Worm (Caenorhabditis elegans) whole organism, early embryonic: ENCODE results near the gene ftr-1.

ENCODE experiments used
- B0310.2 ChIP-seq: sonication (generic microtip); optimal IDR thresholded peaks from 2 replicates; lab custom pipeline; 2016; ENCODE audit warnings: mild to moderate bottlenecking, missing genetic modification characterization, missing compliant biosample characterization
- F13C5.2 ChIP-seq: sonication (generic microtip); optimal IDR thresholded peaks from 2 replicates; lab custom pipeline; 2017; ENCODE audit warnings: mild to moderate bottlenecking, missing genetic modification characterization, inconsistent platforms, missing compliant biosample characterization
- aly-1 ChIP-seq: sonication (generic microtip); optimal IDR thresholded peaks from 2 replicates; lab custom pipeline; 2016; ENCODE audit warnings: missing genetic modification characterization, missing compliant biosample characterization
- ama-1 ChIP-seq: fragments of 150-350 bp; optimal IDR thresholded peaks from 2 replicates; lab custom pipeline; 2014
- ceh-13 ChIP-seq: fragments of 200-800 bp; sonication (Bioruptor generic); optimal IDR thresholded peaks from 2 replicates; lab custom pipeline; 2018; ENCODE audit warnings: mild to moderate bottlenecking, missing genetic modification characterization, missing compliant biosample characterization
- ceh-36 ChIP-seq: sonication (generic microtip); optimal IDR thresholded peaks from 2 replicates; lab custom pipeline; 2016; ENCODE audit warnings: missing genetic modification characterization, inconsistent platforms, missing compliant biosample characterization
- ets-7 ChIP-seq: sonication (generic microtip); optimal IDR thresholded peaks from 2 replicates; lab custom pipeline; 2016; ENCODE audit warnings: missing genotype, missing genetic modification characterization, missing compliant biosample characterization
- flt-1 ChIP-seq: fragments of 200-800 bp; sonication (Bioruptor generic); IDR thresholded peaks from 2 replicates; pipeline ENCODE4 v1.3.6; 2022; ENCODE audit warnings: missing genetic modification characterization, missing compliant biosample characterization
- hmbx-1 ChIP-seq: sonication (generic microtip); optimal IDR thresholded peaks from 2 replicates; lab custom pipeline; 2016; ENCODE audit warnings: mild to moderate bottlenecking, missing genetic modification characterization, missing compliant biosample characterization
- hmg-4 ChIP-seq: fragments of 200-800 bp; sonication (Bioruptor generic); optimal IDR thresholded peaks from 2 replicates; lab custom pipeline; 2018; ENCODE audit warnings: mild to moderate bottlenecking, missing genetic modification characterization, missing compliant biosample characterization
- hnd-1 ChIP-seq: sonication (generic microtip); optimal IDR thresholded peaks from 2 replicates; lab custom pipeline; 2016; ENCODE audit warnings: missing genetic modification characterization, missing compliant biosample characterization
- pes-1 ChIP-seq: fragments of 200-800 bp; sonication (Bioruptor generic); IDR thresholded peaks from 2 replicates; pipeline ENCODE4 v1.3.6; 2022; ENCODE audit warnings: missing genetic modification reagents, missing genetic modification characterization, missing compliant biosample characterization
- scrt-1 ChIP-seq: fragments of 200-800 bp; sonication (Bioruptor generic); IDR thresholded peaks from 2 replicates; pipeline ENCODE4 v1.3.6; 2022; ENCODE audit warnings: missing genetic modification characterization, missing compliant biosample characterization
- sea-1 ChIP-seq: fragments of 200-800 bp; sonication (Bioruptor generic); conservative IDR thresholded peaks from 2 replicates; pipeline ENCODE4 v1.3.6; 2022; ENCODE audit warnings: missing genetic modification characterization, missing compliant biosample characterization
- tbx-11 ChIP-seq: fragments of 200-800 bp; sonication (Bioruptor generic); IDR thresholded peaks from 2 replicates; pipeline ENCODE4 v1.3.6; 2022; ENCODE audit warnings: missing genetic modification characterization, missing compliant biosample characterization
- tbx-37 ChIP-seq: fragments of 200-800 bp; sonication (Bioruptor generic); conservative IDR thresholded peaks from 2 replicates; pipeline ENCODE4 v1.3.6; 2022; ENCODE audit warnings: missing genetic modification reagents, missing genetic modification characterization, missing compliant biosample characterization
- tra-4 ChIP-seq: sonication (generic microtip); optimal IDR thresholded peaks from 2 replicates; lab custom pipeline; 2017; ENCODE audit warnings: missing genetic modification characterization, missing compliant biosample characterization

Gene ftr-1

ce11 chrV:20186579-20186978, 10.2 kb upstream of the ftr-1 start, which contains the start of gene srz-16:
TSS of gene srz-16 (minus strand) at chrV:20186679.
- TF ChIP-seq tbx-37 (GFP tag; lab: Robert Waterston, UW), result no peak
- TF ChIP-seq tbx-11 (GFP tag; lab: Robert Waterston, UW), result no peak
- no peak for TF ChIP-seq F13C5.2 (tag; lab: Kevin White, UChicago)

- TF ChIP-seq aly-1 (tag; lab: Kevin White, UChicago) (no peak), ceh-36 (tag; lab: Kevin White, UChicago) (no peak), flt-1 (GFP tag; lab: Robert Waterston, UW) (no peak), hmbx-1 (tag; lab: Kevin White, UChicago) (no peak), B0310.2 (tag; lab: Kevin White, UChicago) (no peak), F13C5.2 (tag; lab: Kevin White, UChicago) (no peak), tbx-37 (GFP tag; lab: Robert Waterston, UW) (no peak), tra-4 (tag; lab: Kevin White, UChicago) (no peak), scrt-1 (GFP tag; lab: Robert Waterston, UW) (no peak), ceh-13 (GFP tag; lab: Kevin White, UChicago) (no peak), hmg-4 (no peak), ets-7 (tag; lab: Kevin White, UChicago) (no peak), sea-1 (GFP tag; lab: Robert Waterston, UW) (no peak), ama-1 (no peak), hnd-1 (tag; lab: Kevin White, UChicago) (no peak), tbx-11 (GFP tag; lab: Robert Waterston, UW) (no peak), pes-1 (GFP tag; lab: Robert Waterston, UW) (no peak)
Observed at ce11 chrV:20188790-20189189, 8.0 kb upstream of the ftr-1 start, which contains the start of gene fbxa-116. TSS of gene fbxa-116 (minus strand) at chrV:20188890.

- no peak for TF ChIP-seq hnd-1 (tag; lab: Kevin White, UChicago)
- no peak for TF ChIP-seq ceh-36 (tag; lab: Kevin White, UChicago)
- TF ChIP-seq aly-1 (tag; lab: Kevin White, UChicago), result no peak
- TF ChIP-seq tbx-37 (GFP tag; lab: Robert Waterston, UW), result no peak
- no peak for TF ChIP-seq flt-1 (GFP tag; lab: Robert Waterston, UW)
- TF ChIP-seq scrt-1 (GFP tag; lab: Robert Waterston, UW), result no peak
- TF ChIP-seq ama-1, result no peak
- no peak for TF ChIP-seq hmg-4
- TF ChIP-seq F13C5.2 (tag; lab: Kevin White, UChicago), result no peak
- no peak for TF ChIP-seq B0310.2 (tag; lab: Kevin White, UChicago)
- TF ChIP-seq pes-1 (GFP tag; lab: Robert Waterston, UW), result no peak
- no peak for TF ChIP-seq tra-4 (tag; lab: Kevin White, UChicago)
- TF ChIP-seq sea-1 (GFP tag; lab: Robert Waterston, UW), result no peak
- TF ChIP-seq hmbx-1 (tag; lab: Kevin White, UChicago), result no peak
Observed at ce11 chrV:20192102-20192880, 4.5 kb upstream of the ftr-1 start, which contains the start of the genes fbxa-115 and Y113G7B.27. TSS of gene fbxa-115 (minus strand) at chrV:20192152. TSS of gene Y113G7B.27 (plus strand) at chrV:20192830.

- TF ChIP-seq scrt-1 (GFP tag; lab: Robert Waterston, UW), result no peak
- TF ChIP-seq ama-1, result no peak
- TF ChIP-seq ets-7 (tag; lab: Kevin White, UChicago), result no peak
- no peak for TF ChIP-seq aly-1 (tag; lab: Kevin White, UChicago)
- no peak for TF ChIP-seq flt-1 (GFP tag; lab: Robert Waterston, UW)
- no peak for TF ChIP-seq F13C5.2 (tag; lab: Kevin White, UChicago)
- no peak for TF ChIP-seq ceh-36 (tag; lab: Kevin White, UChicago)
- TF ChIP-seq hmg-4, result no peak
- no peak for TF ChIP-seq pes-1 (GFP tag; lab: Robert Waterston, UW)
- TF ChIP-seq B0310.2 (tag; lab: Kevin White, UChicago), result no peak
- TF ChIP-seq hmbx-1 (tag; lab: Kevin White, UChicago), result no peak
- no peak for TF ChIP-seq tra-4 (tag; lab: Kevin White, UChicago)
- no peak for TF ChIP-seq sea-1 (GFP tag; lab: Robert Waterston, UW)
- no peak for TF ChIP-seq hnd-1 (tag; lab: Kevin White, UChicago)
Observed at ce11 chrV:20195451-20196036, 1.2 kb upstream of the ftr-1 start, which contains the start of the genes srh-217 and Y113G7B.28. TSS of gene srh-217 (minus strand) at chrV:20195551. TSS of gene Y113G7B.28 (plus strand) at chrV:20195986.

ce11 chrV:20198954-20199353, 2.2 kb downstream of the ftr-1 start, which contains the start of gene fog-2:
TSS of gene fog-2 (plus strand) at chrV:20199254.
- TF ChIP-seq tbx-11 (GFP tag; lab: Robert Waterston, UW), result no peak
- TF ChIP-seq tbx-37 (GFP tag; lab: Robert Waterston, UW), result no peak
- TF ChIP-seq ceh-36 (tag; lab: Kevin White, UChicago), result no peak
- no peak for TF ChIP-seq hmg-4
- no peak for TF ChIP-seq F13C5.2 (tag; lab: Kevin White, UChicago)
- TF ChIP-seq aly-1 (tag; lab: Kevin White, UChicago), result no peak
- no peak for TF ChIP-seq tra-4 (tag; lab: Kevin White, UChicago)
- no peak for TF ChIP-seq ceh-13 (GFP tag; lab: Kevin White, UChicago)

ce11 chrV:20199658-20200057, 2.9 kb downstream of the ftr-1 start:
- TF ChIP-seq ets-7 (tag; lab: Kevin White, UChicago) (no peak), scrt-1 (GFP tag; lab: Robert Waterston, UW) (no peak), flt-1 (GFP tag; lab: Robert Waterston, UW) (no peak), F13C5.2 (tag; lab: Kevin White, UChicago) (no peak), ceh-36 (tag; lab: Kevin White, UChicago) (no peak), sea-1 (GFP tag; lab: Robert Waterston, UW) (no peak), tra-4 (tag; lab: Kevin White, UChicago) (no peak)
